Worm (Caenorhabditis elegans): ENCODE results near the gene col-43.

- TF ChIP-seq unc-130 (GFP tag; optimal IDR thresholded peaks at IDR 0.05) (no peak), dpl-1 (GFP tag; optimal IDR thresholded peaks at IDR 0.05) (no peak), snpc-1.3 (tag; optimal IDR thresholded peaks at IDR 0.05; ENCODE audit: insufficient read depth) (no peak), ceh-79 (tag; optimal IDR thresholded peaks at IDR 0.05) (no peak), K11D2.4 (GFP tag; IDR thresholded peaks at IDR 0.05) (no peak), nhr-90 (tag; optimal IDR thresholded peaks at IDR 0.05) (no peak)
These were observed 17.1 kb upstream of the col-43 start, which contains the start of gene str-140 for ce11 chrV:8067800-8068199.
